Fruit fly (Drosophila melanogaster) whole organism, embryonic: ENCODE data around the gene wge.

Source experiments
- ATbp ChIP-seq: fragments of 200-800 bp; sonication (Bioruptor generic); optimal IDR thresholded peaks from 2 replicates; lab custom pipeline; 2017; ENCODE audit warnings: missing biosample characterization, mild to moderate bottlenecking, missing genetic modification characterization, missing genetic modification reagents
- CG10321 ChIP-seq: fragments of 200-800 bp; sonication (Bioruptor generic); IDR thresholded peaks from 2 replicates; pipeline ENCODE4 v1.3.6; 2022; ENCODE audit warnings: missing biosample characterization, missing genetic modification characterization
- CG11696 ChIP-seq: fragments of 200-800 bp; sonication (Bioruptor generic); IDR thresholded peaks from 2 replicates; pipeline ENCODE4 v1.3.6; 2022; ENCODE audit warnings: missing biosample characterization, missing genetic modification characterization
- CG12299 ChIP-seq: fragments of 200-800 bp; sonication (Bioruptor generic); optimal IDR thresholded peaks from 2 replicates; lab custom pipeline; 2018; ENCODE audit warnings: missing biosample characterization, mild to moderate bottlenecking, missing genetic modification characterization
- CG17612 ChIP-seq: fragments of 200-800 bp; sonication (Bioruptor generic); IDR thresholded peaks from 2 replicates; pipeline ENCODE4 v1.3.6; 2022; ENCODE audit warnings: missing biosample characterization, missing genetic modification characterization
- CG17829 ChIP-seq: fragments of 200-800 bp; optimal IDR thresholded peaks from 2 replicates; lab custom pipeline; 2019; ENCODE audit warnings: missing biosample characterization, mild to moderate bottlenecking, missing genetic modification characterization, moderate library complexity
- CG1792 ChIP-seq: fragments of 200-800 bp; sonication (Bioruptor generic); optimal IDR thresholded peaks from 2 replicates; lab custom pipeline; 2016; ENCODE audit warnings: missing biosample characterization, missing genetic modification characterization
- CG18476 ChIP-seq: fragments of 200-800 bp; sonication (Bioruptor generic); optimal IDR thresholded peaks from 2 replicates; lab custom pipeline; 2016; ENCODE audit warnings: missing biosample characterization, mild to moderate bottlenecking, missing genetic modification characterization
- CG18619 ChIP-seq: fragments of 200-800 bp; sonication (Bioruptor generic); optimal IDR thresholded peaks from 3 replicates; lab custom pipeline; 2017; ENCODE audit warnings: missing biosample characterization, mild to moderate bottlenecking, missing genetic modification characterization
- CG30020 ChIP-seq: fragments of 200-800 bp; optimal IDR thresholded peaks from 2 replicates; lab custom pipeline; 2019; ENCODE audit warnings: missing biosample characterization, mild to moderate bottlenecking, missing genetic modification characterization, moderate library complexity
- CG34224 ChIP-seq: fragments of 200-800 bp; sonication (Bioruptor generic); IDR thresholded peaks from 3 replicates; pipeline ENCODE4 v1.3.6; 2022; ENCODE audit warnings: missing biosample characterization, missing genetic modification characterization; ENCODE audit not compliant: partially characterized antibody
- CG3726 ChIP-seq: fragments of 200-800 bp; sonication (Bioruptor generic); IDR thresholded peaks from 3 replicates; pipeline ENCODE4, ENCODE4 v1.3.6; 2022; ENCODE audit warnings: missing biosample characterization, missing genetic modification characterization
- CG4328 ChIP-seq: fragments of 200-800 bp; sonication (Bioruptor generic); optimal IDR thresholded peaks from 3 replicates; lab custom pipeline; 2017; ENCODE audit warnings: missing biosample characterization, missing genetic modification reagents, missing genetic modification characterization
- CG4404 ChIP-seq: fragments of 200-800 bp; sonication (Bioruptor generic); IDR thresholded peaks from 2 replicates; pipeline ENCODE4 v1.3.6; 2022; ENCODE audit warnings: missing biosample characterization, missing genetic modification characterization
- CG6689 ChIP-seq: fragments of 200-800 bp; sonication (Bioruptor generic); IDR thresholded peaks from 2 replicates; pipeline ENCODE4 v1.3.6; 2022; ENCODE audit warnings: missing biosample characterization, missing genetic modification characterization
- CG6854 ChIP-seq: fragments of 200-800 bp; sonication (Bioruptor generic); optimal IDR thresholded peaks from 3 replicates; lab custom pipeline; 2017; ENCODE audit warnings: missing biosample characterization, mild to moderate bottlenecking, missing genetic modification characterization
- CG7556 ChIP-seq: fragments of 200-800 bp; sonication (Bioruptor generic); optimal IDR thresholded peaks from 2 replicates; lab custom pipeline; 2017; ENCODE audit warnings: missing biosample characterization, mild to moderate bottlenecking, missing genetic modification characterization
- CG8290 ChIP-seq, 3 experiments: fragments of 200-800 bp; sonication (Bioruptor generic); optimal IDR thresholded peaks; 2 replicates each; lab custom pipeline; 2016 to 2019; ENCODE audit warnings: missing biosample characterization in 3 of 3, missing genetic modification characterization in 3 of 3, mild to moderate bottlenecking in 2 of 3, moderate library complexity in 1 of 3
- CG9215 ChIP-seq: fragments of 200-800 bp; sonication (Bioruptor generic); IDR thresholded peaks from 2 replicates; pipeline ENCODE4 v1.3.6; 2022; ENCODE audit warnings: missing biosample characterization, missing genetic modification characterization
- CG9932 ChIP-seq: fragments of 200-800 bp; sonication (Bioruptor generic); IDR thresholded peaks from 2 replicates; pipeline ENCODE4 v1.3.6; 2022; ENCODE audit warnings: missing biosample characterization, missing genetic modification characterization
- D19B ChIP-seq: fragments of 200-800 bp; sonication (Bioruptor generic); optimal IDR thresholded peaks from 2 replicates; lab custom pipeline; 2017; ENCODE audit warnings: missing biosample characterization, mild to moderate bottlenecking, missing genetic modification characterization
- Dad ChIP-seq: fragments of 200-800 bp; sonication (Bioruptor generic); optimal IDR thresholded peaks from 3 replicates; lab custom pipeline; 2016; ENCODE audit warnings: missing biosample characterization, missing genetic modification characterization
- Dek ChIP-seq: fragments of 200-800 bp; sonication (Bioruptor generic); optimal IDR thresholded peaks from 3 replicates; lab custom pipeline; 2019; ENCODE audit warnings: missing biosample characterization, mild to moderate bottlenecking, missing genetic modification characterization, moderate library complexity
- Doc3 ChIP-seq: fragments of 200-800 bp; sonication (Bioruptor generic); IDR thresholded peaks from 3 replicates; pipeline ENCODE4 v1.3.6; 2022; ENCODE audit warnings: missing biosample characterization, missing genetic modification characterization; ENCODE audit not compliant: partially characterized antibody
- Eip74EF ChIP-seq, 2 experiments: fragments of 200-800 bp in 1 of 2; fragments of >200 bp in 1 of 2; sonication (Bioruptor generic) in 1 of 2; optimal IDR thresholded peaks; 2 replicates each; lab custom pipeline; 2017 to 2019; ENCODE audit warnings: missing biosample characterization in 2 of 2, missing genetic modification characterization in 2 of 2, mild to moderate bottlenecking in 1 of 2, moderate library complexity in 1 of 2
- Gug ChIP-seq: fragments of 200-800 bp; sonication (Bioruptor generic); IDR thresholded peaks from 4 replicates; pipeline ENCODE4 v1.3.6; 2022; ENCODE audit warnings: missing biosample characterization, missing genetic modification characterization
- HHEX ChIP-seq: fragments of 200-800 bp; sonication (Bioruptor generic); optimal IDR thresholded peaks from 3 replicates; lab custom pipeline; 2017; ENCODE audit warnings: missing biosample characterization, mild to moderate bottlenecking, missing genetic modification characterization, missing genetic modification reagents
- Hr39 ChIP-seq: fragments of >200 bp; optimal IDR thresholded peaks from 2 replicates; lab custom pipeline; 2017
- Ptx1 ChIP-seq: fragments of 200-800 bp; sonication (Bioruptor generic); IDR thresholded peaks from 2 replicates; pipeline ENCODE4 v1.3.6; 2022; ENCODE audit warnings: missing biosample characterization, missing genetic modification characterization
- Sox100B ChIP-seq: fragments of 200-800 bp; sonication (Bioruptor generic); optimal IDR thresholded peaks from 3 replicates; lab custom pipeline; 2018; ENCODE audit warnings: missing biosample characterization, mild to moderate bottlenecking, missing genetic modification characterization
- aop ChIP-seq: fragments of 200-800 bp; sonication (Bioruptor generic); IDR thresholded peaks from 2 replicates; pipeline ENCODE4 v1.3.6; 2022; ENCODE audit warnings: missing biosample characterization, missing genetic modification characterization
- ap ChIP-seq: fragments of 200-800 bp; sonication (Bioruptor generic); IDR thresholded peaks from 2 replicates; pipeline ENCODE4 v1.3.6; 2022; ENCODE audit warnings: missing biosample characterization, missing genetic modification characterization
- bcd ChIP-seq: fragments of 200-800 bp; sonication (Bioruptor generic); optimal IDR thresholded peaks from 2 replicates; lab custom pipeline; 2017; ENCODE audit warnings: missing biosample characterization, mild to moderate bottlenecking, missing genetic modification characterization
- btn ChIP-seq: fragments of 200-800 bp; sonication (Bioruptor generic); optimal IDR thresholded peaks from 2 replicates; lab custom pipeline; 2016; ENCODE audit warnings: missing biosample characterization, missing genetic modification characterization
- chif ChIP-seq, 2 experiments: fragments of 200-800 bp; sonication (Bioruptor generic); optimal IDR thresholded peaks; 3 replicates each; lab custom pipeline; 2016; ENCODE audit warnings: missing biosample characterization in 2 of 2, missing genetic modification characterization in 2 of 2
- chn ChIP-seq: fragments of 200-800 bp; sonication (Bioruptor generic); optimal IDR thresholded peaks from 2 replicates; lab custom pipeline; 2016; ENCODE audit warnings: missing biosample characterization, missing genetic modification characterization
- da ChIP-seq: fragments of 200-800 bp; sonication (Bioruptor generic); optimal IDR thresholded peaks from 2 replicates; lab custom pipeline; 2016; ENCODE audit warnings: missing biosample characterization, missing genetic modification characterization
- danr ChIP-seq: fragments of 200-800 bp; sonication (Bioruptor generic); IDR thresholded peaks from 2 replicates; pipeline ENCODE4 v1.3.6; 2022; ENCODE audit warnings: missing biosample characterization, missing genetic modification characterization
- dm ChIP-seq: fragments of 200-800 bp; sonication (Bioruptor generic); optimal IDR thresholded peaks from 3 replicates; lab custom pipeline; 2016; ENCODE audit warnings: missing biosample characterization, missing genetic modification characterization
- gcm ChIP-seq: fragments of 200-800 bp; sonication (Bioruptor generic); optimal IDR thresholded peaks from 2 replicates; lab custom pipeline; 2019; ENCODE audit warnings: missing biosample characterization, mild to moderate bottlenecking, missing genetic modification characterization, moderate library complexity
- jing ChIP-seq: fragments of 200-800 bp; sonication (Bioruptor generic); optimal IDR thresholded peaks from 2 replicates; lab custom pipeline; 2018; ENCODE audit warnings: missing biosample characterization, mild to moderate bottlenecking, missing genetic modification characterization
- mirr ChIP-seq: fragments of 200-800 bp; sonication (Bioruptor generic); optimal IDR thresholded peaks from 3 replicates; lab custom pipeline; 2018; ENCODE audit warnings: missing biosample characterization, mild to moderate bottlenecking, missing genetic modification characterization
- otp ChIP-seq: fragments of 200-800 bp; sonication (Bioruptor generic); IDR thresholded peaks from 3 replicates; pipeline ENCODE4, ENCODE4 v1.3.6; 2022; ENCODE audit warnings: missing biosample characterization, missing genetic modification characterization
- phol ChIP-seq: fragments of 200-800 bp; sonication (Bioruptor generic); optimal IDR thresholded peaks from 3 replicates; lab custom pipeline; 2018; ENCODE audit warnings: missing biosample characterization, mild to moderate bottlenecking, missing genetic modification characterization, moderate library complexity
- psq ChIP-seq: fragments of 200-800 bp; sonication (Bioruptor generic); optimal IDR thresholded peaks from 2 replicates; lab custom pipeline; 2017; ENCODE audit warnings: missing biosample characterization, missing genetic modification characterization
- sna ChIP-seq: fragments of 200-800 bp; sonication (Bioruptor generic); IDR thresholded peaks from 2 replicates; pipeline ENCODE4 v1.3.6; 2022; ENCODE audit warnings: missing biosample characterization, missing genetic modification characterization; ENCODE audit not compliant: partially characterized antibody

The wge gene

dm6 chr3R:22726031-22726770 is 5.3 kb upstream of the wge start, which contains the start of gene RNF220 (continued):
- TF ChIP-seq phol (tag; lab: Kevin White, UChicago) = peak; percentile 46
- TF ChIP-seq gcm (GFP tag; lab: Kevin White, UChicago) = no peak
- no peak for TF ChIP-seq aop (GFP tag; lab: Robert Waterston, UW)
- peak; percentile 54; the same call in 1 of the 3 replicates for TF ChIP-seq CG34224 (GFP tag; lab: Robert Waterston, UW)
- TF ChIP-seq bcd (GFP tag; lab: Kevin White, UChicago) = peak; percentile 28
- no peak for TF ChIP-seq CG17612
- TF ChIP-seq Dek (tag; lab: Kevin White, UChicago) = peak; percentile 40
- TF ChIP-seq Gug = no peak
- TF ChIP-seq Eip74EF (GFP tag; optimal IDR thresholded peaks at IDR 0.05; lab: Kevin White, UChicago) = no peak
- TF ChIP-seq CG18476 = no peak
- TF ChIP-seq CG4404 (GFP tag; lab: Robert Waterston, UW) = no peak
- no peak for TF ChIP-seq otp (GFP tag; lab: Robert Waterston, UW)
- TF ChIP-seq HHEX (GFP tag; lab: Kevin White, UChicago) = no peak
- TF ChIP-seq Hr39 (lab: Kevin White, UChicago) = no peak
- TF ChIP-seq Ptx1 (GFP tag; lab: Robert Waterston, UW) = peak; percentile 8; the same call in 1 of the 2 replicates
- no peak; the same call in 2 of the 3 replicates for TF ChIP-seq Doc3 (GFP tag; lab: Robert Waterston, UW)
- TF ChIP-seq CG11696 (GFP tag; lab: Robert Waterston, UW) = no peak
- TF ChIP-seq CG7556 (GFP tag; lab: Kevin White, UChicago) = no peak
- peak; percentile 40 for TF ChIP-seq Sox100B (GFP tag; lab: Kevin White, UChicago)
- peak; percentile 1 for TF ChIP-seq CG17829 (tag; lab: Kevin White, UChicago)
- TF ChIP-seq, all 482 proteins: peak for 89

- peak; percentile 35 for TF ChIP-seq dm (GFP tag; lab: Kevin White, UChicago)
- TF ChIP-seq ATbp (GFP tag; lab: Kevin White, UChicago) = peak; percentile 21
- peak; percentile 18 for TF ChIP-seq CG1792
- no peak for TF ChIP-seq da (GFP tag; lab: Kevin White, UChicago)
- TF ChIP-seq chif (GFP tag; optimal IDR thresholded peaks at IDR 0.05; lab: Kevin White, UChicago) = no peak
- TF ChIP-seq CG30020 = peak; percentile 56
- TF ChIP-seq mirr (GFP tag; lab: Kevin White, UChicago) = peak; percentile 43
- no peak for TF ChIP-seq Dad (GFP tag; lab: Kevin White, UChicago)
- peak; percentile 47 for TF ChIP-seq CG18619
- TF ChIP-seq ap (GFP tag; lab: Robert Waterston, UW) = peak; percentile 58
- peak; percentile 14 for TF ChIP-seq chn (GFP tag; lab: Kevin White, UChicago)
- TF ChIP-seq CG9215 (GFP tag; lab: Robert Waterston, UW) = peak; percentile 42; the same call in 1 of the 2 replicates
- TF ChIP-seq CG6689 = peak; percentile 77
- TF ChIP-seq CG10321 (GFP tag; lab: Robert Waterston, UW) = peak; percentile 27; the same call in 1 of the 2 replicates
- TF ChIP-seq CG6854 (GFP tag; lab: Kevin White, UChicago) = peak; percentile 14
- no peak for TF ChIP-seq danr (GFP tag; lab: Robert Waterston, UW)
- TF ChIP-seq psq (GFP tag; lab: Kevin White, UChicago) = peak; percentile 0
- TF ChIP-seq sna (GFP tag; lab: Robert Waterston, UW) = peak; percentile 78
- peak; percentile 62 for TF ChIP-seq CG12299 (tag; lab: Kevin White, UChicago)
- TF ChIP-seq CG8290 (GFP tag; optimal IDR thresholded peaks at IDR 0.05; lab: Kevin White, UChicago) = peak; percentile 61
- TF ChIP-seq CG8290 (tag; optimal IDR thresholded peaks at IDR 0.05; lab: Kevin White, UChicago) = peak in 1 of 2 experiments; percentile 83
- TF ChIP-seq btn (GFP tag; lab: Kevin White, UChicago) = no peak
- TF ChIP-seq CG9932 (GFP tag; lab: Robert Waterston, UW) = peak; percentile 84
- TF ChIP-seq CG4328 (GFP tag; lab: Kevin White, UChicago) = peak; percentile 51
- TF ChIP-seq jing (GFP tag; lab: Kevin White, UChicago) = no peak
- TF ChIP-seq D19B = peak; percentile 23
- TF ChIP-seq CG3726 = no peak
These were observed 3.4 kb upstream of the wge start, which contains the start of gene Irp-1A for dm6 chr3R:22724149-22724973. Gene Irp-1A (minus strand): TSS chr3R:22724587.
